Worm (Caenorhabditis elegans) whole organism, mixed stage, embryonic: ENCODE results near the gene clec-123.

Experiments used
- ceh-43 ChIP-seq: fragments of 200-800 bp; sonication (Bioruptor generic); optimal IDR thresholded peaks from 2 replicates; lab custom pipeline; 2018; ENCODE audit warnings: mild to moderate bottlenecking, missing genetic modification characterization, moderate library complexity, missing compliant biosample characterization
- elt-1 ChIP-seq: sonication (generic microtip); optimal IDR thresholded peaks from 2 replicates; lab custom pipeline; 2017; ENCODE audit warnings: missing genetic modification characterization, mild to moderate bottlenecking, missing compliant biosample characterization, antibody characterized with exemption, moderate library complexity, borderline replicate concordance; ENCODE audit not compliant: insufficient read depth
- mab-5 ChIP-seq: fragments of 150-350 bp; optimal IDR thresholded peaks from 2 replicates; lab custom pipeline; 2014; ENCODE audit warnings: missing biosample characterization, missing genetic modification characterization
- nhr-28 ChIP-seq: fragments of 150-350 bp; optimal IDR thresholded peaks from 2 replicates; lab custom pipeline; 2014; ENCODE audit warnings: missing biosample characterization, missing genetic modification characterization
- unc-39 ChIP-seq: fragments of 150-350 bp; optimal IDR thresholded peaks from 2 replicates; lab custom pipeline; 2014; ENCODE audit warnings: missing biosample characterization, missing genetic modification characterization
- unc-62 ChIP-seq: fragments of 150-350 bp; optimal IDR thresholded peaks from 2 replicates; lab custom pipeline; 2014; ENCODE audit warnings: missing biosample characterization, missing genetic modification reagents, missing genetic modification characterization
- ztf-11 ChIP-seq: fragments of 150-350 bp; optimal IDR thresholded peaks from 2 replicates; lab custom pipeline; 2014; ENCODE audit warnings: missing biosample characterization, missing genetic modification characterization

- peak; percentile 30 for TF ChIP-seq unc-62
- peak; percentile 31 for TF ChIP-seq elt-1 (tag; lab: Kevin White, UChicago)
- TF ChIP-seq ztf-11 (tag; lab: Kevin White, UChicago), result no peak
- no peak for TF ChIP-seq unc-39 (tag; lab: Kevin White, UChicago)
- TF ChIP-seq nhr-28 (tag; lab: Kevin White, UChicago), result no peak
- peak; percentile 44 for TF ChIP-seq ceh-43
- no peak for TF ChIP-seq mab-5 (tag; lab: Kevin White, UChicago)
Measured at ce11 chrII:3076915-3077314, 37.1 kb upstream of the clec-123 start, which contains the start of gene Y25C1A.8.
